Fruit fly (Drosophila melanogaster): Measurements from ENCODE around the gene Nplp2.
A peak's percentile ranks its signal among the peaks of the same experiment; 100 is the strongest.

Gene Nplp2

dm6 chr3L:13403141-13403867, 47.1 kb downstream of the Nplp2 start (continued):
- TF ChIP-seq sc (optimal IDR thresholded peaks at IDR 0.05): no peak
- TF ChIP-seq sc (GFP tag; optimal IDR thresholded peaks at IDR 0.05): peak; percentile 30
- no peak for TF ChIP-seq CG42726 (GFP tag; IDR thresholded peaks at IDR 0.05; ENCODE audit: partially characterized antibody)
- TF ChIP-seq salm (tag; optimal IDR thresholded peaks at IDR 0.05): no peak
- no peak for TF ChIP-seq sd (tag; optimal IDR thresholded peaks at IDR 0.05)
- TF ChIP-seq shn (GFP tag; optimal IDR thresholded peaks at IDR 0.05): no peak
- TF ChIP-seq Eip74EF (GFP tag; optimal IDR thresholded peaks at IDR 0.05): no peak
- no peak for TF ChIP-seq CG10654 (GFP tag; optimal IDR thresholded peaks at IDR 0.05)
- TF ChIP-seq usp (GFP tag; optimal IDR thresholded peaks at IDR 0.05): no peak
- TF ChIP-seq CG18262 (tag; optimal IDR thresholded peaks at IDR 0.05): peak; percentile 84
- no peak for TF ChIP-seq Aef1 (GFP tag; IDR thresholded peaks at IDR 0.05)
- TF ChIP-seq CG5245 (GFP tag; optimal IDR thresholded peaks at IDR 0.05): no peak
- TF ChIP-seq hb (GFP tag; IDR thresholded peaks at IDR 0.05; ENCODE audit: partially characterized antibody): no peak
- TF ChIP-seq oc (tag; optimal IDR thresholded peaks at IDR 0.05): no peak
- TF ChIP-seq CG17912 (GFP tag; optimal IDR thresholded peaks at IDR 0.05): no peak
- TF ChIP-seq insv (GFP tag; optimal IDR thresholded peaks at IDR 0.05): no peak
- TF ChIP-seq run (tag; optimal IDR thresholded peaks at IDR 0.05): no peak
- no peak for TF ChIP-seq CG10462 (GFP tag; optimal IDR thresholded peaks at IDR 0.05)
- TF ChIP-seq jing (GFP tag; optimal IDR thresholded peaks at IDR 0.05): peak; percentile 10
- no peak for TF ChIP-seq Antp (GFP tag; optimal IDR thresholded peaks at IDR 0.05)
- TF ChIP-seq Asciz (GFP tag; optimal IDR thresholded peaks at IDR 0.05): peak; percentile 3
- no peak for TF ChIP-seq Doc3 (GFP tag; IDR thresholded peaks at IDR 0.05; ENCODE audit: partially characterized antibody)
- TF ChIP-seq Pdp1 (GFP tag; optimal IDR thresholded peaks at IDR 0.05): no peak
- TF ChIP-seq Dp (GFP tag; optimal IDR thresholded peaks at IDR 0.05): no peak
- no peak for TF ChIP-seq BEAF-32 (GFP tag; optimal IDR thresholded peaks at IDR 0.05)
- TF ChIP-seq Rfx (GFP tag; IDR thresholded peaks at IDR 0.05): no peak
- TF ChIP-seq Usf (GFP tag; optimal IDR thresholded peaks at IDR 0.05): no peak
- no peak for TF ChIP-seq CG32532 (GFP tag; IDR thresholded peaks at IDR 0.05)
- no peak for TF ChIP-seq CG8944 (GFP tag; optimal IDR thresholded peaks at IDR 0.05)
- peak; percentile 90 for TF ChIP-seq sr (GFP tag; IDR thresholded peaks at IDR 0.05)
- no peak for TF ChIP-seq MBD-R2 (GFP tag; IDR thresholded peaks at IDR 0.05)
- TF ChIP-seq CG30431 (GFP tag; optimal IDR thresholded peaks at IDR 0.05): no peak
- no peak for TF ChIP-seq CG32772 (GFP tag; IDR thresholded peaks at IDR 0.05)
- TF ChIP-seq E2f1 (GFP tag; IDR thresholded peaks at IDR 0.05): no peak
- no peak for TF ChIP-seq CG11247 (GFP tag; IDR thresholded peaks at IDR 0.05)
- TF ChIP-seq CG3065 (GFP tag; optimal IDR thresholded peaks at IDR 0.05): no peak
- TF ChIP-seq Nf-YC (tag; optimal IDR thresholded peaks at IDR 0.05): peak; percentile 98
- TF ChIP-seq Hr39 (optimal IDR thresholded peaks at IDR 0.05): no peak
- TF ChIP-seq CG8281 (tag; optimal IDR thresholded peaks at IDR 0.05): no peak
- TF ChIP-seq CG2678 (tag; optimal IDR thresholded peaks at IDR 0.05): no peak
- no peak for TF ChIP-seq CG10543 (GFP tag; optimal IDR thresholded peaks at IDR 0.05)
- TF ChIP-seq CG4820 (GFP tag; optimal IDR thresholded peaks at IDR 0.05): peak; percentile 32
- TF ChIP-seq bcd (GFP tag; optimal IDR thresholded peaks at IDR 0.05): peak; percentile 21
- no peak for TF ChIP-seq CG1792 (GFP tag; optimal IDR thresholded peaks at IDR 0.05)
- no peak for TF ChIP-seq CG4360 (GFP tag; IDR thresholded peaks at IDR 0.05)
- no peak for TF ChIP-seq ro (GFP tag; IDR thresholded peaks at IDR 0.05)
- no peak for TF ChIP-seq sug (tag; optimal IDR thresholded peaks at IDR 0.05)
- 0 out of 2 replicates have a peak, but pooled peaks have one; percentile 11 for TF ChIP-seq sim (GFP tag; IDR thresholded peaks at IDR 0.05)
- no peak for TF ChIP-seq CG17328 (GFP tag; IDR thresholded peaks at IDR 0.05)
- no peak; the same call in 1 of the 2 replicates for TF ChIP-seq sna (GFP tag; IDR thresholded peaks at IDR 0.05; ENCODE audit: partially characterized antibody)
- no peak for TF ChIP-seq gce (GFP tag; IDR thresholded peaks at IDR 0.05)
